Worm (Caenorhabditis elegans) whole organism, young adult: Measurements from ENCODE around the gene F22F1.2.

Experiments
- pha-4 ChIP-seq: fragments of 150-350 bp; sonication (generic microtip); optimal IDR thresholded peaks from 2 replicates; lab custom pipeline; 2014; ENCODE audit warnings: missing biosample characterization, missing genetic modification reagents, missing genetic modification characterization
- repo-1 ChIP-seq: sonication (generic microtip); optimal IDR thresholded peaks from 2 replicates; lab custom pipeline; 2017; ENCODE audit warnings: mild to moderate bottlenecking, missing genetic modification characterization, missing compliant biosample characterization
- unc-62 ChIP-seq: fragments of 150-350 bp; optimal IDR thresholded peaks from 2 replicates; lab custom pipeline; 2014; ENCODE audit warnings: missing biosample characterization, missing genetic modification reagents, missing genetic modification characterization

DNA sequence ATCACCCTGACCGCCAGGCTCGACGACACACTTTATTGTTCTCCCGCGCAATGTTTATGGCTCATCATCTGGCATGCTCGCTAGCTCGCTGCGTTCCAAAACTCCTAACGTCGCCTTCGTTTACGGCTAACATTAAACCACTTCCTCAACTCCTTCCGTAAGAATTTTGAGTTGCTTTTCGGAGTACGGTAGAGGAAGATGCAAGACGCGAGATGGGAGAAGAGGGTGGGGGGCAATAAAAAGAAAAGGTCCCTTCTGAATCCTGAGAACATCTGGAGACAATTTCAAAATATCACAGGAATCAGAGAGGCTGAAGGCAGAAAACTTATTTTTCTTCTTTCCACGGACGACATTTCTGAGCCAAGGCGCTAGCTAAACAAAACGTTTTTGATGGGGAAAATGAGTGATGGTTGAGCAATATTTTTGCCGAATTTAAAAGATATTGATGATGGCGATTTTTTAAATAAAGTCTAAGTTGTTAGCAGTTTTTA is 32.6 kb downstream of the F22F1.2 start:
- TF ChIP-seq pha-4 (tag; lab: Kevin White, UChicago) = no peak
- no peak for TF ChIP-seq repo-1
- TF ChIP-seq unc-62 = no peak
